Worm (Caenorhabditis elegans): ENCODE measurements around the gene F55A4.3.

The F55A4.3 gene

ce11 chrX:1010627-1011452, 14.1 kb downstream of the F55A4.3 start:
- TF ChIP-seq hlh-30 (tag; optimal IDR thresholded peaks at IDR 0.05; ENCODE audit: insufficient read depth) (peak; percentile 61), lim-6 (tag; optimal IDR thresholded peaks at IDR 0.05) (no peak), pax-1 (tag; optimal IDR thresholded peaks at IDR 0.05) (no peak), sdc-2 (tag; optimal IDR thresholded peaks at IDR 0.05) (no peak), ets-4 (tag; optimal IDR thresholded peaks at IDR 0.05) (no peak), rnt-1 (tag; optimal IDR thresholded peaks at IDR 0.05) (no peak), gmeb-2 (tag; optimal IDR thresholded peaks at IDR 0.05) (no peak), elt-2 (tag; optimal IDR thresholded peaks at IDR 0.05) (peak; percentile 79), C08G9.2 (tag; optimal IDR thresholded peaks at IDR 0.05) (no peak), unc-42 (tag; optimal IDR thresholded peaks at IDR 0.05) (no peak), ceh-45 (GFP tag; IDR thresholded peaks at IDR 0.05) (0 out of 2 replicates have a peak, but pooled peaks have one; percentile 21), ceh-14 (tag; optimal IDR thresholded peaks at IDR 0.05) (no peak)

ce11 chrX:1009512-1009911, 15.4 kb downstream of the F55A4.3 start:
- TF ChIP-seq hlh-30 (tag; optimal IDR thresholded peaks at IDR 0.05; ENCODE audit: insufficient read depth) = no peak
- TF ChIP-seq pax-1 (tag; optimal IDR thresholded peaks at IDR 0.05) = no peak

- TF ChIP-seq sox-2 (GFP tag; IDR thresholded peaks at IDR 0.05) = 0 out of 2 replicates have a peak, but pooled peaks have one; percentile 19
- no peak for TF ChIP-seq ceh-19 (GFP tag; optimal IDR thresholded peaks at IDR 0.05)
- TF ChIP-seq ceh-31 (tag; optimal IDR thresholded peaks at IDR 0.05) = peak; percentile 77
- TF ChIP-seq pros-1 (tag; optimal IDR thresholded peaks at IDR 0.05) = peak; percentile 57
Measured at ce11 chrX:1005026-1005425, 19.9 kb downstream of the F55A4.3 start.

- TF ChIP-seq Y22D7AL.16 (tag; optimal IDR thresholded peaks at IDR 0.05) (no peak), pros-1 (tag; optimal IDR thresholded peaks at IDR 0.05) (no peak), gmeb-2 (tag; optimal IDR thresholded peaks at IDR 0.05) (no peak), pag-3 (tag; optimal IDR thresholded peaks at IDR 0.05; ENCODE audit: borderline replicate concordance) (no peak), sox-2 (GFP tag; IDR thresholded peaks at IDR 0.05) (no peak), ceh-34 (tag; optimal IDR thresholded peaks at IDR 0.05) (no peak), ref-2 (tag; optimal IDR thresholded peaks at IDR 0.05) (no peak), fkh-6 (tag; optimal IDR thresholded peaks at IDR 0.05) (no peak), dve-1 (tag; optimal IDR thresholded peaks at IDR 0.05) (no peak), ceh-24 (tag; optimal IDR thresholded peaks at IDR 0.05) (no peak), ceh-14 (tag; optimal IDR thresholded peaks at IDR 0.05) (no peak), npax-4 (tag; optimal IDR thresholded peaks at IDR 0.05) (no peak), unc-3 (GFP tag; conservative IDR thresholded peaks at IDR 0.05) (no peak), unc-3 (tag; optimal IDR thresholded peaks at IDR 0.05) (no peak)
Measured at ce11 chrX:1004037-1004436, 20.9 kb downstream of the F55A4.3 start, which contains the start of gene cutl-21. cutl-21 (plus strand) TSS chrX:1004337.

- TF ChIP-seq eyg-1 (tag; optimal IDR thresholded peaks at IDR 0.05) (no peak), ama-1 (optimal IDR thresholded peaks at IDR 0.05) (no peak), dmd-4 (tag; optimal IDR thresholded peaks at IDR 0.05; ENCODE audit: borderline replicate concordance) (no peak), madf-2 (tag; optimal IDR thresholded peaks at IDR 0.05) (no peak), hlh-13 (GFP tag; optimal IDR thresholded peaks at IDR 0.05) (no peak), dve-1 (tag; optimal IDR thresholded peaks at IDR 0.05) (no peak), lim-6 (tag; optimal IDR thresholded peaks at IDR 0.05) (no peak)
Measured at ce11 chrX:994678-995077, 30.2 kb downstream of the F55A4.3 start.
